Worm (Caenorhabditis elegans): ENCODE measurements around the gene dpy-27.

Gene dpy-27

ce11 chrIII:3831381-3831780 lies 11.9 kb upstream of the dpy-27 start, which contains the start of gene C36A4.10:
TSS of gene C36A4.10 (minus strand) at chrIII:3831481.
- TF ChIP-seq somi-1 (GFP tag; optimal IDR thresholded peaks at IDR 0.05) (no peak), K12H6.12 (tag; optimal IDR thresholded peaks at IDR 0.05) (no peak), ZK185.1 (tag; optimal IDR thresholded peaks at IDR 0.05; ENCODE audit: poor library complexity, severe bottlenecking) (no peak), fkh-3 (tag; optimal IDR thresholded peaks at IDR 0.05) (no peak), efl-1 (GFP tag; optimal IDR thresholded peaks at IDR 0.05) (no peak), ztf-26 (tag; optimal IDR thresholded peaks at IDR 0.05) (no peak), ztf-22 (GFP tag; optimal IDR thresholded peaks at IDR 0.05) (no peak), Y53F4B.3 (GFP tag; IDR thresholded peaks at IDR 0.05) (no peak), dpl-1 (GFP tag; optimal IDR thresholded peaks at IDR 0.05) (no peak), nfyb-1 (GFP tag; IDR thresholded peaks at IDR 0.05) (no peak), attf-6 (GFP tag; IDR thresholded peaks at IDR 0.05) (no peak)

- TF ChIP-seq chd-7 (tag; optimal IDR thresholded peaks at IDR 0.05) (no peak), tlf-1 (GFP tag; optimal IDR thresholded peaks at IDR 0.05) (no peak), D2030.7 (GFP tag; IDR thresholded peaks at IDR 0.05) (no peak), hmg-1.2 (GFP tag; IDR thresholded peaks at IDR 0.05) (no peak)
Observed at ce11 chrIII:3829105-3829504, 9.6 kb upstream of the dpy-27 start, which contains the start of gene cnnm-5. TSS of gene cnnm-5 (minus strand) at chrIII:3829205.

DNA sequence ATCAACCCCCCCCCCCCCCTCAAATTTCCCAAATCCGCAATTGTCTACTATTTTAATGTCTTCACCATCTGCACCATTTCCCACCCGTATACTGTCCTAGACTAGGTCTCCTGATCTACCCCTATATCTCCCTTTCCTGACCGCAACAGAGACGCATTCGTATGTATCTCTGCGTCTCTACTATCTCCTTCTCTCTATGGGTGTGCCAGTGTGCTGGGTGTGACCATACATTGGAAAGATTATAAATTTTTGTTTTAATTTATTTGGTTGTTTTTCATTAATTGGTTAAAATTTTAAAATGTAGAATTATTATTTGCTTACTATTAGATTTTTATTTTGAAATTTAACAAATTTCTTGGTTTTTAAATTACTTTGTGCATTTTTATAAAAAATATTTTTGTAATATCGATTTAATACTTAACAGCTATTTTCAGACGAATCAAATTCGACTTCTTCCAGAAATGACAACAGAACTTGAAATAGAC lies 2.5 kb upstream of the dpy-27 start, which contains the start of gene amx-1:
TSS of gene amx-1 (plus strand) at position 435 of the 485 bp plus-strand sequence.
- TF ChIP-seq tbp1 (GFP tag; optimal IDR thresholded peaks at IDR 0.05) (no peak), let-607 (tag; optimal IDR thresholded peaks at IDR 0.05) (no peak), hmg-1.2 (GFP tag; IDR thresholded peaks at IDR 0.05) (peak; percentile 59; the same call in 1 of the 2 replicates)

- TF ChIP-seq ztf-18 (tag; optimal IDR thresholded peaks at IDR 0.05) (peak; percentile 40), C06A6.2 (GFP tag; conservative IDR thresholded peaks at IDR 0.05) (0 out of 2 replicates have a peak, but pooled peaks have one; percentile 26), rcor-1 (GFP tag; IDR thresholded peaks at IDR 0.05) (peak; percentile 48), egrh-3 (GFP tag; IDR thresholded peaks at IDR 0.05) (0 out of 2 replicates have a peak, but pooled peaks have one; percentile 29), nfyb-1 (GFP tag; IDR thresholded peaks at IDR 0.05) (peak; percentile 67; the same call in 1 of the 2 replicates), lin-54 (GFP tag; optimal IDR thresholded peaks at IDR 0.05) (peak; percentile 36), snpc-4 (GFP tag; optimal IDR thresholded peaks at IDR 0.05) (no peak), snpc-4 (tag; optimal IDR thresholded peaks at IDR 0.05) (peak in 3 of 4 experiments; percentile 8 to 67 (median 36)), ztf-6 (GFP tag; IDR thresholded peaks at IDR 0.05) (0 out of 2 replicates have a peak, but pooled peaks have one; percentile 40), hmg-1.2 (GFP tag; IDR thresholded peaks at IDR 0.05) (peak; percentile 93), snpc-3.4 (tag; optimal IDR thresholded peaks at IDR 0.05) (no peak), nhr-80 (tag; optimal IDR thresholded peaks at IDR 0.05) (peak; percentile 77), dox-1 (GFP tag; IDR thresholded peaks at IDR 0.05) (peak; percentile 80), snpc-1.1 (tag; optimal IDR thresholded peaks at IDR 0.05; ENCODE audit: insufficient read depth) (no peak), attf-5 (GFP tag; optimal IDR thresholded peaks at IDR 0.05) (peak; percentile 82), lin-40 (tag; optimal IDR thresholded peaks at IDR 0.05) (no peak), zfh-2 (GFP tag; conservative IDR thresholded peaks at IDR 0.05) (peak; percentile 80), F22D6.2 (tag; optimal IDR thresholded peaks at IDR 0.05) (no peak), B0035.1 (tag; optimal IDR thresholded peaks at IDR 0.05) (no peak), madf-6 (GFP tag; IDR thresholded peaks at IDR 0.05) (0 out of 2 replicates have a peak, but pooled peaks have one; percentile 16), ceh-27 (GFP tag; optimal IDR thresholded peaks at IDR 0.05) (peak; percentile 45), mcd-1 (GFP tag; IDR thresholded peaks at IDR 0.05) (peak; percentile 34; the same call in 1 of the 2 replicates), attf-3 (GFP tag; conservative IDR thresholded peaks at IDR 0.05) (0 out of 2 replicates have a peak, but pooled peaks have one; percentile 23), bed-1 (GFP tag; IDR thresholded peaks at IDR 0.05) (no peak), lin-35 (GFP tag; optimal IDR thresholded peaks at IDR 0.05) (peak in 1 of 3 experiments; percentile 55), ets-4 (GFP tag; optimal IDR thresholded peaks at IDR 0.05) (peak; percentile 1), K12H6.12 (tag; optimal IDR thresholded peaks at IDR 0.05) (peak; percentile 24)
Observed at ce11 chrIII:3820134-3820533, 655 bp upstream of the dpy-27 start.
